Worm (Caenorhabditis elegans) whole organism, L4 larva: ENCODE data around the gene klp-3.

Experiments
- D1046.2 ChIP-seq: fragments of 200-800 bp; sonication (Bioruptor generic); IDR thresholded peaks from 2 replicates; pipeline ENCODE4 v1.3.6; 2022; ENCODE audit warnings: missing genetic modification characterization, missing compliant biosample characterization
- F37D6.2 ChIP-seq: sonication (generic microtip); optimal IDR thresholded peaks from 2 replicates; lab custom pipeline; 2016; ENCODE audit warnings: mild to moderate bottlenecking, missing genetic modification characterization, missing compliant biosample characterization
- ZK546.5 ChIP-seq, 2 experiments: sonication (generic microtip); optimal IDR thresholded peaks; 2 replicates each; lab custom pipeline; 2017; ENCODE audit warnings: missing biosample characterization in 2 of 2, missing genetic modification characterization in 2 of 2
- arid-1 ChIP-seq: fragments of 200-800 bp; sonication (Bioruptor generic); conservative IDR thresholded peaks from 2 replicates; pipeline ENCODE4 v1.3.6; 2022; ENCODE audit warnings: missing genetic modification reagents, missing genetic modification characterization, missing compliant biosample characterization
- ceh-20 ChIP-seq: fragments of 200-800 bp; sonication (Bioruptor generic); IDR thresholded peaks from 2 replicates; pipeline ENCODE4 v1.3.6; 2022; ENCODE audit warnings: missing genetic modification reagents, missing genetic modification characterization, missing compliant biosample characterization
- ceh-62 ChIP-seq: sonication (generic microtip); optimal IDR thresholded peaks from 2 replicates; lab custom pipeline; 2017; ENCODE audit warnings: missing biosample characterization, missing genetic modification characterization
- ceh-82 ChIP-seq: sonication (generic microtip); optimal IDR thresholded peaks from 2 replicates; lab custom pipeline; 2017; ENCODE audit warnings: missing biosample characterization, missing genetic modification characterization
- daf-16 ChIP-seq, 3 experiments: sonication (generic microtip); optimal IDR thresholded peaks; 2 replicates each; lab custom pipeline; 2016 to 2017; ENCODE audit warnings: missing genetic modification characterization in 3 of 3, missing genetic modification reagents in 3 of 3, mild to moderate bottlenecking in 2 of 3, missing compliant biosample characterization in 2 of 3, missing biosample characterization in 1 of 3, moderate library complexity in 1 of 3
- dmd-6 ChIP-seq: fragments of 200-800 bp; sonication (Bioruptor generic); IDR thresholded peaks from 2 replicates; pipeline ENCODE4 v1.3.6; 2022; ENCODE audit warnings: missing genetic modification reagents, missing genetic modification characterization, missing compliant biosample characterization
- dpl-1 ChIP-seq: fragments of 150-350 bp; optimal IDR thresholded peaks from 2 replicates; lab custom pipeline; 2014; ENCODE audit warnings: missing biosample characterization, missing genetic modification reagents, missing genetic modification characterization
- dve-1 ChIP-seq: sonication (generic microtip); optimal IDR thresholded peaks from 2 replicates; lab custom pipeline; 2017; ENCODE audit warnings: antibody characterized with exemption, mild to moderate bottlenecking, missing genetic modification characterization, missing compliant biosample characterization; ENCODE audit not compliant: insufficient read depth
- fkh-10 ChIP-seq: fragments of 150-350 bp; optimal IDR thresholded peaks from 2 replicates; lab custom pipeline; 2014; ENCODE audit warnings: missing biosample characterization, missing genetic modification reagents, missing genetic modification characterization
- gei-8 ChIP-seq: fragments of 200-800 bp; sonication (Bioruptor generic); optimal IDR thresholded peaks from 2 replicates; lab custom pipeline; 2018; ENCODE audit warnings: mild to moderate bottlenecking, missing genetic modification characterization, missing compliant biosample characterization
- hlh-11 ChIP-seq: fragments of 200-800 bp; sonication (Bioruptor generic); optimal IDR thresholded peaks from 2 replicates; lab custom pipeline; 2018; ENCODE audit warnings: mild to moderate bottlenecking, missing genetic modification characterization, missing compliant biosample characterization
- hlh-30 ChIP-seq: sonication (generic microtip); optimal IDR thresholded peaks from 2 replicates; lab custom pipeline; 2017; ENCODE audit warnings: antibody characterized with exemption, mild to moderate bottlenecking, missing genetic modification characterization, missing compliant biosample characterization; ENCODE audit not compliant: insufficient read depth
- hmg-1.1 ChIP-seq: fragments of 200-800 bp; sonication (Bioruptor generic); IDR thresholded peaks from 2 replicates; pipeline ENCODE4 v1.3.6; 2022; ENCODE audit warnings: missing genetic modification reagents, missing genetic modification characterization, missing compliant biosample characterization
- lim-7 ChIP-seq: fragments of 200-800 bp; sonication (Bioruptor generic); IDR thresholded peaks from 2 replicates; pipeline ENCODE4 v1.3.6; 2022; ENCODE audit warnings: missing genetic modification characterization, missing compliant biosample characterization
- lin-1 ChIP-seq: fragments of 200-800 bp; sonication (Bioruptor generic); IDR thresholded peaks from 2 replicates; pipeline ENCODE4 v1.3.6; 2022; ENCODE audit warnings: missing genetic modification reagents, missing genetic modification characterization, missing compliant biosample characterization
- madf-5 ChIP-seq, 2 experiments: fragments of 200-800 bp; sonication (Bioruptor generic); IDR thresholded peaks; 2 replicates each; pipeline ENCODE4 v1.3.6; 2022; ENCODE audit warnings: missing compliant biosample characterization in 2 of 2, missing genetic modification characterization in 2 of 2
- mdl-1 ChIP-seq, 2 experiments: fragments of 150-350 bp in 1 of 2; sonication (generic microtip) in 1 of 2; optimal IDR thresholded peaks; 2 replicates each; lab custom pipeline; 2014 to 2017; ENCODE audit warnings: missing biosample characterization in 2 of 2, missing genetic modification characterization in 2 of 2
- mdt-29 ChIP-seq: fragments of 200-800 bp; sonication (Bioruptor generic); IDR thresholded peaks from 2 replicates; pipeline ENCODE4 v1.3.6; 2022; ENCODE audit warnings: missing genetic modification reagents, missing genetic modification characterization, missing compliant biosample characterization
- mep-1 ChIP-seq: fragments of 150-350 bp; sonication (generic microtip); optimal IDR thresholded peaks from 3 replicates; lab custom pipeline; 2014; ENCODE audit warnings: missing biosample characterization, missing genetic modification characterization
- mxl-3 ChIP-seq: fragments of 200-800 bp; sonication (Bioruptor generic); optimal IDR thresholded peaks from 2 replicates; lab custom pipeline; 2018; ENCODE audit warnings: mild to moderate bottlenecking, missing genetic modification characterization, missing compliant biosample characterization
- nhr-102 ChIP-seq: sonication (generic microtip); optimal IDR thresholded peaks from 2 replicates; lab custom pipeline; 2016; ENCODE audit warnings: mild to moderate bottlenecking, missing genetic modification characterization, moderate library complexity, missing compliant biosample characterization
- nhr-111 ChIP-seq: fragments of 200-800 bp; sonication (Bioruptor generic); optimal IDR thresholded peaks from 2 replicates; lab custom pipeline; 2018; ENCODE audit warnings: mild to moderate bottlenecking, missing genetic modification characterization, missing compliant biosample characterization
- nhr-237 ChIP-seq: sonication (generic microtip); optimal IDR thresholded peaks from 2 replicates; lab custom pipeline; 2017; ENCODE audit warnings: missing biosample characterization, missing genetic modification characterization
- nhr-25 ChIP-seq: sonication (generic microtip); optimal IDR thresholded peaks from 2 replicates; lab custom pipeline; 2017; ENCODE audit warnings: missing genetic modification characterization, mild to moderate bottlenecking, missing compliant biosample characterization, antibody characterized with exemption, moderate library complexity, borderline replicate concordance; ENCODE audit not compliant: insufficient read depth
- nhr-28 ChIP-seq: fragments of 150-350 bp; optimal IDR thresholded peaks from 2 replicates; lab custom pipeline; 2014; ENCODE audit warnings: missing biosample characterization, missing genetic modification characterization
- nhr-41 ChIP-seq: fragments of 200-800 bp; sonication (Bioruptor generic); IDR thresholded peaks from 2 replicates; pipeline ENCODE4 v1.3.6; 2022; ENCODE audit warnings: missing genetic modification reagents, missing genetic modification characterization, missing compliant biosample characterization
- nhr-48 ChIP-seq: sonication (generic microtip); optimal IDR thresholded peaks from 2 replicates; lab custom pipeline; 2016; ENCODE audit warnings: mild to moderate bottlenecking, missing genetic modification characterization, missing compliant biosample characterization
- nhr-77 ChIP-seq: fragments of 150-350 bp; optimal IDR thresholded peaks from 2 replicates; lab custom pipeline; 2014; ENCODE audit warnings: missing biosample characterization, missing genetic modification characterization
- pha-4 ChIP-seq, 2 experiments: fragments of 150-350 bp in 1 of 2; fragments of 200-800 bp in 1 of 2; sonication (Bioruptor generic) in 1 of 2; IDR thresholded peaks in 1 of 2; optimal IDR thresholded peaks in 1 of 2; 2 replicates each; pipeline versions ENCODE4 v1.3.6 to Lab custom; 2014 to 2022; ENCODE audit warnings: missing genetic modification characterization in 2 of 2, missing genetic modification reagents in 2 of 2, missing biosample characterization in 1 of 2, missing compliant biosample characterization in 1 of 2
- php-3 ChIP-seq: fragments of 200-800 bp; sonication (Bioruptor generic); IDR thresholded peaks from 2 replicates; pipeline ENCODE4 v1.3.6; 2022; ENCODE audit warnings: missing genetic modification reagents, missing genetic modification characterization, missing compliant biosample characterization
- pqm-1 ChIP-seq: sonication (generic microtip); optimal IDR thresholded peaks from 2 replicates; lab custom pipeline; 2017; ENCODE audit warnings: missing biosample characterization, missing genetic modification characterization
- skn-1 ChIP-seq: fragments of 150-350 bp; optimal IDR thresholded peaks from 2 replicates; lab custom pipeline; 2014; ENCODE audit warnings: missing biosample characterization, missing genetic modification characterization
- tag-97 ChIP-seq: fragments of 200-800 bp; sonication (Bioruptor generic); IDR thresholded peaks from 2 replicates; pipeline ENCODE4 v1.3.6; 2022; ENCODE audit warnings: missing genetic modification characterization, missing compliant biosample characterization
- tra-1 ChIP-seq: fragments of 200-800 bp; sonication (Bioruptor generic); IDR thresholded peaks from 2 replicates; pipeline ENCODE4 v1.3.6; 2022; ENCODE audit warnings: missing genetic modification reagents, missing genetic modification characterization, missing compliant biosample characterization
- unc-62 ChIP-seq, 3 experiments: fragments of 150-350 bp in 1 of 3; sonication (generic microtip); optimal IDR thresholded peaks in 2 of 3; peaks in 1 of 3; 1 replicate in 1 of 3; 2 replicates in 2 of 3; lab custom pipeline; 2014 to 2017; ENCODE audit warnings: missing biosample characterization in 3 of 3, missing genetic modification characterization in 3 of 3, missing genetic modification reagents in 3 of 3, missing genotype in 1 of 3
- ztf-11 ChIP-seq: fragments of 150-350 bp; optimal IDR thresholded peaks from 2 replicates; lab custom pipeline; 2014; ENCODE audit warnings: missing biosample characterization, missing genetic modification characterization

The klp-3 gene

ce11 chrII:7803174-7803573 lies 39.0 kb upstream of the klp-3 start:
- no peak for TF ChIP-seq dve-1 (tag; lab: Kevin White, UChicago)
- no peak for TF ChIP-seq mxl-3
- no peak for TF ChIP-seq ztf-11

ce11 chrII:7806054-7806453 lies 36.1 kb upstream of the klp-3 start:
- TF ChIP-seq gei-8 (GFP tag; lab: Kevin White, UChicago) (no peak), mdt-29 (GFP tag; lab: Robert Waterston, UW) (no peak)

ce11 chrII:7806872-7807271 lies 35.3 kb upstream of the klp-3 start:
- TF ChIP-seq mxl-3, result peak; percentile 11
- peak; percentile 70 for TF ChIP-seq hlh-30 (tag; lab: Kevin White, UChicago)
- no peak for TF ChIP-seq gei-8 (GFP tag; lab: Kevin White, UChicago)
- TF ChIP-seq hmg-1.1 (GFP tag; lab: Robert Waterston, UW), result no peak
- peak; percentile 45; the same call in 1 of the 2 replicates for TF ChIP-seq dmd-6 (GFP tag; lab: Robert Waterston, UW)
- no peak for TF ChIP-seq fkh-10 (GFP tag; lab: Kevin White, UChicago)
- TF ChIP-seq arid-1 (GFP tag; lab: Robert Waterston, UW), result no peak
- peak; percentile 9 for TF ChIP-seq hlh-11
- no peak for TF ChIP-seq nhr-41 (GFP tag; lab: Robert Waterston, UW)
- peak; percentile 67 for TF ChIP-seq dpl-1

ce11 chrII:7808153-7808552 lies 34.0 kb upstream of the klp-3 start:
- peak in 1 of 2 experiments; percentile 98 for TF ChIP-seq unc-62 (GFP tag; optimal IDR thresholded peaks at IDR 0.05 in 1 of 2; lab: Kevin White, UChicago)
- no peak for TF ChIP-seq unc-62 (tag; optimal IDR thresholded peaks at IDR 0.05; lab: Kevin White, UChicago)
- TF ChIP-seq ceh-62 (tag; lab: Kevin White, UChicago), result no peak
- TF ChIP-seq, all 104 proteins: peak for 1

- TF ChIP-seq mdt-29 (GFP tag; lab: Robert Waterston, UW) (no peak), mxl-3 (peak; percentile 56), dpl-1 (no peak), hlh-30 (tag; lab: Kevin White, UChicago) (no peak), mdl-1 (tag; optimal IDR thresholded peaks at IDR 0.05; lab: Kevin White, UChicago) (peak in 1 of 2 experiments; percentile 31), pha-4 (GFP tag; IDR thresholded peaks at IDR 0.05; lab: Robert Waterston, UW) (peak; percentile 52; the same call in 1 of the 2 replicates), pha-4 (tag; optimal IDR thresholded peaks at IDR 0.05; lab: Kevin White, UChicago) (no peak), madf-5 (GFP tag; IDR thresholded peaks at IDR 0.05; lab: Robert Waterston, UW) (no peak), ceh-20 (GFP tag; lab: Robert Waterston, UW) (no peak), lim-7 (GFP tag; lab: Robert Waterston, UW) (no peak), skn-1 (no peak), ZK546.5 (tag; optimal IDR thresholded peaks at IDR 0.05; lab: Kevin White, UChicago) (no peak), dve-1 (tag; lab: Kevin White, UChicago) (peak; percentile 70), tag-97 (no peak), nhr-28 (tag; lab: Kevin White, UChicago) (peak; percentile 78), ztf-11 (no peak), lin-1 (GFP tag; lab: Robert Waterston, UW) (peak; percentile 40; the same call in 1 of the 2 replicates), unc-62 (GFP tag; optimal IDR thresholded peaks at IDR 0.05 in 1 of 2; lab: Kevin White, UChicago) (peak in 1 of 2 experiments; percentile 93), unc-62 (tag; optimal IDR thresholded peaks at IDR 0.05; lab: Kevin White, UChicago) (no peak), nhr-25 (tag; lab: Kevin White, UChicago) (no peak), D1046.2 (GFP tag; lab: Robert Waterston, UW) (no peak), nhr-77 (tag; lab: Kevin White, UChicago) (peak; percentile 33), dmd-6 (GFP tag; lab: Robert Waterston, UW) (peak; percentile 86), pqm-1 (tag; lab: Kevin White, UChicago) (peak; percentile 95), F37D6.2 (tag; lab: Kevin White, UChicago) (no peak), php-3 (GFP tag; lab: Robert Waterston, UW) (peak; percentile 72; the same call in 1 of the 2 replicates), ceh-82 (tag; lab: Kevin White, UChicago) (no peak), tra-1 (GFP tag; lab: Robert Waterston, UW) (peak; percentile 84; the same call in 1 of the 2 replicates), daf-16 (GFP tag; optimal IDR thresholded peaks at IDR 0.05; lab: Kevin White, UChicago) (peak in 1 of 2 experiments; percentile 27), daf-16 (tag; optimal IDR thresholded peaks at IDR 0.05; lab: Kevin White, UChicago) (peak; percentile 42), nhr-48 (tag; lab: Kevin White, UChicago) (peak; percentile 68), hlh-11 (peak; percentile 87), nhr-111 (GFP tag; lab: Kevin White, UChicago) (no peak), nhr-102 (tag; lab: Kevin White, UChicago) (peak; percentile 16), nhr-237 (no peak), mep-1 (tag; lab: Kevin White, UChicago) (peak; percentile 23)
Observed at ce11 chrII:7808950-7809349, 33.2 kb upstream of the klp-3 start.
